Worm (Caenorhabditis elegans) whole organism, late embryonic: ENCODE data around the gene sec-23.

ENCODE experiments used
- C38D4.7 ChIP-seq: fragments of 200-800 bp; sonication (Bioruptor generic); optimal IDR thresholded peaks from 2 replicates; lab custom pipeline; 2018; ENCODE audit warnings: mild to moderate bottlenecking, missing genetic modification characterization, moderate library complexity, missing compliant biosample characterization
- che-1 ChIP-seq: sonication (generic microtip); optimal IDR thresholded peaks from 2 replicates; lab custom pipeline; 2016; ENCODE audit warnings: mild to moderate bottlenecking, missing genetic modification characterization, missing compliant biosample characterization
- dmd-4 ChIP-seq: sonication (generic microtip); optimal IDR thresholded peaks from 2 replicates; lab custom pipeline; 2016; ENCODE audit warnings: borderline replicate concordance, missing genetic modification characterization, missing compliant biosample characterization
- fkh-10 ChIP-seq: fragments of 150-350 bp; optimal IDR thresholded peaks from 2 replicates; lab custom pipeline; 2014; ENCODE audit warnings: missing biosample characterization, missing genetic modification reagents, missing genetic modification characterization
- hlh-8 ChIP-seq: sonication (generic microtip); optimal IDR thresholded peaks from 2 replicates; lab custom pipeline; 2016; ENCODE audit warnings: missing genotype, missing genetic modification characterization, missing compliant biosample characterization
- madf-2 ChIP-seq: sonication (generic microtip); optimal IDR thresholded peaks from 2 replicates; lab custom pipeline; 2017; ENCODE audit warnings: missing genetic modification characterization, missing compliant biosample characterization
- mec-3 ChIP-seq: sonication (generic microtip); optimal IDR thresholded peaks from 2 replicates; lab custom pipeline; 2016; ENCODE audit warnings: borderline replicate concordance, missing genetic modification characterization, missing compliant biosample characterization
- nfya-1 ChIP-seq: sonication (generic microtip); optimal IDR thresholded peaks from 2 replicates; lab custom pipeline; 2017; ENCODE audit warnings: missing genetic modification characterization, mild to moderate bottlenecking, missing compliant biosample characterization, antibody characterized with exemption, moderate library complexity
- nhr-11 ChIP-seq: fragments of 150-350 bp; optimal IDR thresholded peaks from 2 replicates; lab custom pipeline; 2014; ENCODE audit warnings: missing biosample characterization, missing genetic modification characterization
- pqm-1 ChIP-seq: sonication (generic microtip); optimal IDR thresholded peaks from 2 replicates; lab custom pipeline; 2016; ENCODE audit warnings: missing genetic modification characterization, missing compliant biosample characterization
- ref-2 ChIP-seq: sonication (generic microtip); optimal IDR thresholded peaks from 2 replicates; lab custom pipeline; 2016; ENCODE audit warnings: missing genetic modification characterization, missing compliant biosample characterization
- rnt-1 ChIP-seq: sonication (generic microtip); optimal IDR thresholded peaks from 2 replicates; lab custom pipeline; 2016; ENCODE audit warnings: missing genetic modification characterization, missing compliant biosample characterization
- tbx-2 ChIP-seq: sonication (generic microtip); optimal IDR thresholded peaks from 2 replicates; lab custom pipeline; 2016; ENCODE audit warnings: missing genetic modification characterization, missing compliant biosample characterization

DNA sequence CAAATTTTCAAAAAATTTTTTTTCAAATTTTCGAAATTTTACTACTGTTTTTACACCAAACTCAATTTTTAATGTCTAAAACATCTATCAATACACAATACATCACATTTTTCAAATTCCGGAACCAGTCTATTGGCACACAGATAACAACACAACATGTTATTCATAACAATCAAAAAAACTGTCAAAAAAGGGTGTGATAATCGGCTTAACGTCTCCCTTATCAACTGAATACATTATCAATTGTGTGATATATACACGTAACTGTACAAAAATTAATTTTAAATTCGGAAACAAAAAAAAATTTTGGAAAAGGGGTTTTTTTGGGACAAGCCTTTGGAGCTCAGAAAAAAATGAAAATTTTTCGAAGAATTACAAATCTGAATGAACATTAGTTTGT, 16.7 kb upstream of the sec-23 start:
- TF ChIP-seq nfya-1 (no peak), pqm-1 (tag; lab: Kevin White, UChicago) (no peak), rnt-1 (tag; lab: Kevin White, UChicago) (no peak), mec-3 (no peak), nhr-11 (tag; lab: Kevin White, UChicago) (no peak), madf-2 (tag; lab: Kevin White, UChicago) (no peak), tbx-2 (no peak), hlh-8 (no peak), dmd-4 (tag; lab: Kevin White, UChicago) (no peak), fkh-10 (GFP tag; lab: Kevin White, UChicago) (no peak), ref-2 (tag; lab: Kevin White, UChicago) (no peak), che-1 (tag; lab: Kevin White, UChicago) (no peak), C38D4.7 (GFP tag; lab: Kevin White, UChicago) (no peak)
